Worm (Caenorhabditis elegans): ENCODE data around the gene F54H12.5.

DNA sequence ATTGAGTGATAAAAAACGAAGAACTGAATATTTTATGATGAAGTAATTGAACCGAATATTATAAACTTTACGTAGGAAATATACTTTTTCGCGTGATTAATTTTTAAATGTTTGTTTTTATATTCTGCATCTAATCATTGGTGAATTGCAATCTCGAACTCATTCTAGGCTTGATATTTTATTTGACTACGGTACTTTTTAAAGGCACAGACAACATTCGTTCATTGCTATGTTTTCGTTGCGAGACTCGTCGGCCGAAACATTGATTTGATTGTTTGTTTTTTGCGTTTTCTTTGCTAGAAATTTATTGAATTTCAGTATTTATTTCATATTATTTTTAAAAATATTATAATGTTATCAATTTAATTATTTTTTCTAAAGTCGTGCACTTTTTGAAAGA is 5.8 kb upstream of the F54H12.5 start, which contains the start of gene C06G4.4:
- TF ChIP-seq ama-1 (optimal IDR thresholded peaks at IDR 0.05) (no peak), nhr-76 (tag; optimal IDR thresholded peaks at IDR 0.05) (no peak), nfya-1 (tag; optimal IDR thresholded peaks at IDR 0.05; ENCODE audit: insufficient read depth) (no peak)
